Fruit fly (Drosophila melanogaster) whole organism, embryonic: ENCODE results near the gene CG15473.

Experiments used
- CG10147 ChIP-seq: fragments of 200-800 bp; sonication (Bioruptor generic); optimal IDR thresholded peaks from 2 replicates; lab custom pipeline; 2019; ENCODE audit warnings: missing biosample characterization, mild to moderate bottlenecking, missing genetic modification characterization, moderate library complexity
- CG11560 ChIP-seq: fragments of 200-800 bp; sonication (Bioruptor generic); IDR thresholded peaks from 3 replicates; pipeline ENCODE4 v1.3.6; 2022; ENCODE audit warnings: missing biosample characterization, missing genetic modification characterization
- CG11723 ChIP-seq: fragments of 200-800 bp; sonication (Bioruptor generic); optimal IDR thresholded peaks from 2 replicates; lab custom pipeline; 2017; ENCODE audit warnings: missing biosample characterization, mild to moderate bottlenecking, missing genetic modification characterization
- CG13287 ChIP-seq: fragments of 200-800 bp; sonication (Bioruptor generic); IDR thresholded peaks from 2 replicates; pipeline ENCODE4 v1.3.6; 2022; ENCODE audit warnings: missing biosample characterization, missing genetic modification characterization; ENCODE audit not compliant: partially characterized antibody
- CG15479 ChIP-seq: fragments of 200-800 bp; sonication (Bioruptor generic); optimal IDR thresholded peaks from 3 replicates; lab custom pipeline; 2019; ENCODE audit warnings: missing biosample characterization, mild to moderate bottlenecking, missing genetic modification characterization, moderate library complexity
- CG16779 ChIP-seq: fragments of 200-800 bp; sonication (Bioruptor generic); IDR thresholded peaks from 2 replicates; pipeline ENCODE4 v1.3.6; 2022; ENCODE audit warnings: missing biosample characterization, missing genetic modification characterization
- CG31388 ChIP-seq: fragments of 200-800 bp; sonication (Bioruptor generic); optimal IDR thresholded peaks from 2 replicates; lab custom pipeline; 2016; ENCODE audit warnings: missing biosample characterization, missing genetic modification characterization
- CG32772 ChIP-seq: fragments of 200-800 bp; sonication (Bioruptor generic); IDR thresholded peaks from 2 replicates; pipeline ENCODE4 v1.3.6; 2022; ENCODE audit warnings: missing biosample characterization, missing genetic modification characterization
- CG3838 ChIP-seq: fragments of 200-800 bp; sonication (Bioruptor generic); optimal IDR thresholded peaks from 3 replicates; lab custom pipeline; 2016; ENCODE audit warnings: missing biosample characterization, missing genetic modification characterization
- CG4820 ChIP-seq: fragments of 200-800 bp; sonication (Bioruptor generic); optimal IDR thresholded peaks from 3 replicates; lab custom pipeline; 2016; ENCODE audit warnings: missing biosample characterization, missing genetic modification characterization
- CG6813 ChIP-seq: fragments of 200-800 bp; sonication (Bioruptor generic); optimal IDR thresholded peaks from 2 replicates; lab custom pipeline; 2017; ENCODE audit warnings: missing biosample characterization, missing genetic modification characterization, mild to moderate bottlenecking, moderate library complexity, missing genetic modification reagents
- CG7372 ChIP-seq: fragments of 200-800 bp; sonication (Bioruptor generic); IDR thresholded peaks from 2 replicates; pipeline ENCODE4 v1.3.6; 2022; ENCODE audit warnings: missing biosample characterization, missing genetic modification characterization
- CG7963 ChIP-seq: fragments of 200-800 bp; sonication (Bioruptor generic); IDR thresholded peaks from 3 replicates; pipeline ENCODE4 v1.3.6; 2022; ENCODE audit warnings: missing biosample characterization, missing genetic modification characterization; ENCODE audit not compliant: partially characterized antibody
- CG8290 ChIP-seq, 3 experiments: fragments of 200-800 bp; sonication (Bioruptor generic); optimal IDR thresholded peaks; 2 replicates each; lab custom pipeline; 2016 to 2019; ENCODE audit warnings: missing biosample characterization in 3 of 3, missing genetic modification characterization in 3 of 3, mild to moderate bottlenecking in 2 of 3, moderate library complexity in 1 of 3
- CG8359 ChIP-seq: fragments of 200-800 bp; sonication (Bioruptor generic); optimal IDR thresholded peaks from 2 replicates; lab custom pipeline; 2017; ENCODE audit warnings: missing biosample characterization, mild to moderate bottlenecking, missing genetic modification characterization, borderline replicate concordance
- CG9932 ChIP-seq: fragments of 200-800 bp; sonication (Bioruptor generic); IDR thresholded peaks from 2 replicates; pipeline ENCODE4 v1.3.6; 2022; ENCODE audit warnings: missing biosample characterization, missing genetic modification characterization
- CTCF ChIP-seq: fragments of 200-800 bp; sonication (Bioruptor generic); optimal IDR thresholded peaks from 2 replicates; lab custom pipeline; 2017; ENCODE audit warnings: missing biosample characterization, mild to moderate bottlenecking, missing genetic modification characterization, moderate library complexity
- Dek ChIP-seq: fragments of 200-800 bp; sonication (Bioruptor generic); optimal IDR thresholded peaks from 3 replicates; lab custom pipeline; 2019; ENCODE audit warnings: missing biosample characterization, mild to moderate bottlenecking, missing genetic modification characterization, moderate library complexity
- HHEX ChIP-seq: fragments of 200-800 bp; sonication (Bioruptor generic); optimal IDR thresholded peaks from 3 replicates; lab custom pipeline; 2017; ENCODE audit warnings: missing biosample characterization, mild to moderate bottlenecking, missing genetic modification characterization, missing genetic modification reagents
- Kr ChIP-seq: fragments of 200-800 bp; sonication (Bioruptor generic); optimal IDR thresholded peaks from 2 replicates; lab custom pipeline; 2017; ENCODE audit warnings: missing biosample characterization, mild to moderate bottlenecking, missing genetic modification characterization
- NFAT ChIP-seq: fragments of 200-800 bp; sonication (Bioruptor generic); IDR thresholded peaks from 2 replicates; pipeline ENCODE4 v1.3.6; 2022; ENCODE audit warnings: missing biosample characterization, missing genetic modification characterization
- Nf-YC ChIP-seq: fragments of 200-800 bp; optimal IDR thresholded peaks from 3 replicates; lab custom pipeline; 2019; ENCODE audit warnings: missing biosample characterization, mild to moderate bottlenecking, missing genetic modification characterization, moderate library complexity
- Scr ChIP-seq: fragments of 200-800 bp; sonication (Bioruptor generic); IDR thresholded peaks from 2 replicates; pipeline ENCODE4 v1.3.6; 2022; ENCODE audit warnings: missing biosample characterization, missing genetic modification characterization; ENCODE audit not compliant: partially characterized antibody
- TFAM ChIP-seq: fragments of 200-800 bp; sonication (Bioruptor generic); optimal IDR thresholded peaks from 2 replicates; lab custom pipeline; 2017; ENCODE audit warnings: missing biosample characterization, missing genetic modification characterization, inconsistent platforms
- ab ChIP-seq: fragments of 200-800 bp; sonication (Bioruptor generic); optimal IDR thresholded peaks from 2 replicates; lab custom pipeline; 2016; ENCODE audit warnings: missing biosample characterization, missing genetic modification characterization
- amos ChIP-seq: fragments of 200-800 bp; sonication (Bioruptor generic); IDR thresholded peaks from 2 replicates; pipeline ENCODE4 v1.3.6; 2022; ENCODE audit warnings: missing biosample characterization, missing genetic modification characterization; ENCODE audit not compliant: partially characterized antibody
- ap ChIP-seq: fragments of 200-800 bp; sonication (Bioruptor generic); IDR thresholded peaks from 2 replicates; pipeline ENCODE4 v1.3.6; 2022; ENCODE audit warnings: missing biosample characterization, missing genetic modification characterization
- crol ChIP-seq: fragments of 200-800 bp; sonication (Bioruptor generic); IDR thresholded peaks from 2 replicates; pipeline ENCODE4 v1.3.6; 2022; ENCODE audit warnings: missing biosample characterization, missing genetic modification characterization
- dati ChIP-seq: fragments of 200-800 bp; sonication (Bioruptor generic); IDR thresholded peaks from 2 replicates; pipeline ENCODE4 v1.3.6; 2022; ENCODE audit warnings: missing biosample characterization, missing genetic modification characterization
- dmrt11E ChIP-seq: fragments of 200-800 bp; sonication (Bioruptor generic); optimal IDR thresholded peaks from 3 replicates; lab custom pipeline; 2018; ENCODE audit warnings: missing biosample characterization, mild to moderate bottlenecking, missing genetic modification characterization, moderate library complexity
- dpn ChIP-seq, 2 experiments: fragments of 200-800 bp; sonication (Bioruptor generic); optimal IDR thresholded peaks; 3 replicates each; lab custom pipeline; 2016; ENCODE audit warnings: missing biosample characterization in 2 of 2, missing genetic modification characterization in 2 of 2
- emc ChIP-seq: fragments of 200-800 bp; sonication (Bioruptor generic); optimal IDR thresholded peaks from 2 replicates; lab custom pipeline; 2016; ENCODE audit warnings: missing biosample characterization, missing genetic modification characterization
- ems ChIP-seq: fragments of 200-800 bp; sonication (Bioruptor generic); optimal IDR thresholded peaks from 3 replicates; lab custom pipeline; 2016; ENCODE audit warnings: missing biosample characterization, missing genetic modification characterization
- eyg ChIP-seq: fragments of 200-800 bp; sonication (Bioruptor generic); optimal IDR thresholded peaks from 3 replicates; lab custom pipeline; 2016; ENCODE audit warnings: missing biosample characterization, missing genetic modification characterization
- fd96Cb ChIP-seq: fragments of 200-800 bp; sonication (Bioruptor generic); optimal IDR thresholded peaks from 2 replicates; lab custom pipeline; 2018; ENCODE audit warnings: missing biosample characterization, mild to moderate bottlenecking, missing genetic modification characterization, moderate library complexity
- gcm ChIP-seq: fragments of 200-800 bp; sonication (Bioruptor generic); optimal IDR thresholded peaks from 2 replicates; lab custom pipeline; 2019; ENCODE audit warnings: missing biosample characterization, mild to moderate bottlenecking, missing genetic modification characterization, moderate library complexity
- gcm2 ChIP-seq: fragments of 200-800 bp; sonication (Bioruptor generic); optimal IDR thresholded peaks from 2 replicates; lab custom pipeline; 2016; ENCODE audit warnings: missing biosample characterization, missing genetic modification characterization
- hbn ChIP-seq: fragments of 200-800 bp; sonication (Bioruptor generic); IDR thresholded peaks from 2 replicates; pipeline ENCODE4 v1.3.6; 2022; ENCODE audit warnings: missing biosample characterization, missing genetic modification characterization; ENCODE audit not compliant: partially characterized antibody
- ind ChIP-seq: fragments of 200-800 bp; sonication (Bioruptor generic); optimal IDR thresholded peaks from 3 replicates; lab custom pipeline; 2016; ENCODE audit warnings: missing biosample characterization, missing genetic modification characterization
- lmd ChIP-seq: fragments of 200-800 bp; sonication (Bioruptor generic); IDR thresholded peaks from 2 replicates; pipeline ENCODE4 v1.3.6; 2022; ENCODE audit warnings: missing biosample characterization, missing genetic modification characterization
- luna ChIP-seq: fragments of 200-800 bp; sonication (Bioruptor generic); optimal IDR thresholded peaks from 2 replicates; lab custom pipeline; 2016; ENCODE audit warnings: missing biosample characterization, missing genetic modification characterization
- mld ChIP-seq: fragments of 200-800 bp; sonication (Bioruptor generic); IDR thresholded peaks from 3 replicates; pipeline ENCODE4 v1.3.6; 2022; ENCODE audit warnings: missing biosample characterization, missing genetic modification characterization; ENCODE audit not compliant: partially characterized antibody
- pho ChIP-seq: fragments of 200-800 bp; sonication (Bioruptor generic); optimal IDR thresholded peaks from 2 replicates; lab custom pipeline; 2016; ENCODE audit warnings: missing biosample characterization, missing genetic modification characterization
- prd ChIP-seq, 3 experiments: fragments of >200 bp in 2 of 3; fragments of 200-800 bp in 1 of 3; sonication (Bioruptor generic) in 1 of 3; optimal IDR thresholded peaks in 2 of 3; IDR thresholded peaks in 1 of 3; 2 replicates in 2 of 3; 3 replicates in 1 of 3; pipeline versions ENCODE4 v1.3.6 to Lab custom; 2017 to 2022; ENCODE audit warnings: missing biosample characterization in 1 of 3, missing genetic modification characterization in 1 of 3
- schlank ChIP-seq: fragments of 200-800 bp; sonication (Bioruptor generic); optimal IDR thresholded peaks from 2 replicates; lab custom pipeline; 2018; ENCODE audit warnings: missing biosample characterization, mild to moderate bottlenecking, missing genetic modification characterization
- shn ChIP-seq: fragments of 200-800 bp; sonication (Bioruptor generic); optimal IDR thresholded peaks from 3 replicates; lab custom pipeline; 2016; ENCODE audit warnings: missing biosample characterization, missing genetic modification characterization
- slou ChIP-seq: fragments of 200-800 bp; sonication (Bioruptor generic); optimal IDR thresholded peaks from 3 replicates; lab custom pipeline; 2016; ENCODE audit warnings: missing biosample characterization, missing genetic modification characterization
- toy ChIP-seq: fragments of 200-800 bp; sonication (Bioruptor generic); IDR thresholded peaks from 2 replicates; pipeline ENCODE4 v1.3.6; 2022; ENCODE audit warnings: missing biosample characterization, missing genetic modification characterization
- yki ChIP-seq: fragments of >200 bp; optimal IDR thresholded peaks from 3 replicates; lab custom pipeline; 2018
- zen ChIP-seq: fragments of 200-800 bp; sonication (Bioruptor generic); optimal IDR thresholded peaks from 3 replicates; lab custom pipeline; 2018; ENCODE audit warnings: missing biosample characterization, mild to moderate bottlenecking, missing genetic modification characterization, moderate library complexity
- zfh2 ChIP-seq: fragments of 200-800 bp; sonication (Bioruptor generic); optimal IDR thresholded peaks from 2 replicates; lab custom pipeline; 2016; ENCODE audit warnings: missing biosample characterization, missing genetic modification characterization

Gene CG15473

dm6 chrX:4614325-4614724 is 40.0 kb downstream of the CG15473 start (continued):
- no peak for TF ChIP-seq mld (GFP tag; lab: Robert Waterston, UW)
- no peak for TF ChIP-seq ab
- TF ChIP-seq Nf-YC (tag; lab: Kevin White, UChicago): no peak
- TF ChIP-seq CG11560 (tag; lab: Robert Waterston, UW): no peak
- TF ChIP-seq Scr (GFP tag; lab: Robert Waterston, UW): no peak
- no peak for TF ChIP-seq zen (tag; lab: Kevin White, UChicago)
- no peak for TF ChIP-seq CG10147 (GFP tag; lab: Kevin White, UChicago)
- TF ChIP-seq ind (GFP tag; lab: Kevin White, UChicago): no peak
- TF ChIP-seq CG9932 (GFP tag; lab: Robert Waterston, UW): peak; percentile 52
- TF ChIP-seq CG4820: no peak
- no peak for TF ChIP-seq dpn (GFP tag; optimal IDR thresholded peaks at IDR 0.05; lab: Kevin White, UChicago)
- no peak for TF ChIP-seq CG8359 (GFP tag; lab: Kevin White, UChicago)
- no peak for TF ChIP-seq gcm (GFP tag; lab: Kevin White, UChicago)
- peak; percentile 9 for TF ChIP-seq Dek (tag; lab: Kevin White, UChicago)
- no peak for TF ChIP-seq CG7372
- TF ChIP-seq yki (lab: Kevin White, UChicago): no peak
- no peak for TF ChIP-seq NFAT (GFP tag; lab: Robert Waterston, UW)
- TF ChIP-seq hbn (GFP tag; lab: Robert Waterston, UW): no peak
- no peak for TF ChIP-seq schlank (tag; lab: Kevin White, UChicago)
- no peak for TF ChIP-seq dmrt11E (tag; lab: Kevin White, UChicago)
- TF ChIP-seq CTCF: no peak
- no peak for TF ChIP-seq ems (GFP tag; lab: Kevin White, UChicago)
- TF ChIP-seq ap (GFP tag; lab: Robert Waterston, UW): no peak
- no peak for TF ChIP-seq fd96Cb
- peak; percentile 27 for TF ChIP-seq zfh2 (GFP tag; lab: Kevin White, UChicago)
- TF ChIP-seq slou (GFP tag; lab: Kevin White, UChicago): no peak
- TF ChIP-seq CG6813 (GFP tag; lab: Kevin White, UChicago): no peak
- no peak for TF ChIP-seq gcm2
- no peak for TF ChIP-seq shn (GFP tag; lab: Kevin White, UChicago)
- no peak for TF ChIP-seq CG3838 (GFP tag; lab: Kevin White, UChicago)
- TF ChIP-seq lmd (GFP tag; lab: Robert Waterston, UW): no peak; the same call in 1 of the 2 replicates
- no peak for TF ChIP-seq Kr (GFP tag; lab: Kevin White, UChicago)
- TF ChIP-seq CG32772: no peak; the same call in 1 of the 2 replicates
- no peak for TF ChIP-seq CG7963
- TF ChIP-seq emc (GFP tag; lab: Kevin White, UChicago): no peak
- TF ChIP-seq pho (GFP tag; lab: Kevin White, UChicago): no peak
- no peak for TF ChIP-seq toy
- no peak for TF ChIP-seq CG13287
- no peak for TF ChIP-seq prd (optimal IDR thresholded peaks at IDR 0.05; lab: Kevin White, UChicago)
- peak; percentile 62; the same call in 2 of the 3 replicates for TF ChIP-seq prd (GFP tag; IDR thresholded peaks at IDR 0.05; lab: Robert Waterston, UW)
- TF ChIP-seq CG31388 (GFP tag; lab: Kevin White, UChicago): no peak
- no peak for TF ChIP-seq CG15479 (GFP tag; lab: Kevin White, UChicago)
- no peak for TF ChIP-seq CG16779 (GFP tag; lab: Robert Waterston, UW)
- no peak for TF ChIP-seq luna (GFP tag; lab: Kevin White, UChicago)
- TF ChIP-seq HHEX (GFP tag; lab: Kevin White, UChicago): no peak
- TF ChIP-seq CG8290 (GFP tag; optimal IDR thresholded peaks at IDR 0.05; lab: Kevin White, UChicago): no peak
- no peak for TF ChIP-seq CG8290 (tag; optimal IDR thresholded peaks at IDR 0.05; lab: Kevin White, UChicago)
- TF ChIP-seq dati: no peak
- no peak for TF ChIP-seq amos (GFP tag; lab: Robert Waterston, UW)
- TF ChIP-seq eyg (GFP tag; lab: Kevin White, UChicago): no peak
- no peak for TF ChIP-seq crol (GFP tag; lab: Robert Waterston, UW)
- no peak for TF ChIP-seq CG11723
- TF ChIP-seq TFAM (GFP tag; lab: Kevin White, UChicago): no peak
